Worm (Caenorhabditis elegans) whole organism, late embryonic: Measurements from ENCODE around the gene C53D6.6.
A peak's percentile ranks its signal among the peaks of the same experiment; 100 is the strongest.

Experiments used
- C38D4.7 ChIP-seq: fragments of 200-800 bp; sonication (Bioruptor generic); optimal IDR thresholded peaks from 2 replicates; lab custom pipeline; 2018; ENCODE audit warnings: mild to moderate bottlenecking, missing genetic modification characterization, moderate library complexity, missing compliant biosample characterization
- F13H6.1 ChIP-seq: sonication (generic microtip); optimal IDR thresholded peaks from 2 replicates; lab custom pipeline; 2016; ENCODE audit warnings: missing genetic modification characterization, missing compliant biosample characterization
- K02D7.2 ChIP-seq: sonication (generic microtip); optimal IDR thresholded peaks from 2 replicates; lab custom pipeline; 2017; ENCODE audit warnings: mild to moderate bottlenecking, missing genetic modification characterization, missing compliant biosample characterization
- K09A11.1 ChIP-seq: sonication (generic microtip); optimal IDR thresholded peaks from 2 replicates; lab custom pipeline; 2017; ENCODE audit warnings: antibody characterized with exemption, mild to moderate bottlenecking, missing genetic modification characterization, missing compliant biosample characterization; ENCODE audit not compliant: insufficient read depth
- Y22D7AL.16 ChIP-seq: sonication (generic microtip); optimal IDR thresholded peaks from 2 replicates; lab custom pipeline; 2016; ENCODE audit warnings: missing genetic modification characterization, missing compliant biosample characterization
- ahr-1 ChIP-seq: sonication (generic microtip); optimal IDR thresholded peaks from 2 replicates; lab custom pipeline; 2016; ENCODE audit warnings: missing genetic modification characterization, missing compliant biosample characterization
- ama-1 ChIP-seq: fragments of 150-350 bp; optimal IDR thresholded peaks from 2 replicates; lab custom pipeline; 2014
- ceh-14 ChIP-seq: sonication (generic microtip); optimal IDR thresholded peaks from 2 replicates; lab custom pipeline; 2016; ENCODE audit warnings: missing genotype, missing genetic modification characterization, missing compliant biosample characterization
- ceh-22 ChIP-seq: sonication (generic microtip); optimal IDR thresholded peaks from 2 replicates; lab custom pipeline; 2017; ENCODE audit warnings: missing biosample characterization, missing genetic modification characterization
- ceh-24 ChIP-seq: sonication (generic microtip); optimal IDR thresholded peaks from 2 replicates; lab custom pipeline; 2016; ENCODE audit warnings: mild to moderate bottlenecking, missing genetic modification characterization, missing compliant biosample characterization
- ceh-30 ChIP-seq: fragments of 150-350 bp; optimal IDR thresholded peaks from 2 replicates; lab custom pipeline; 2014; ENCODE audit warnings: missing biosample characterization, missing genetic modification characterization
- ceh-34 ChIP-seq: sonication (generic microtip); optimal IDR thresholded peaks from 2 replicates; lab custom pipeline; 2016; ENCODE audit warnings: mild to moderate bottlenecking, missing genetic modification characterization, missing compliant biosample characterization
- ceh-9 ChIP-seq: sonication (generic microtip); optimal IDR thresholded peaks from 2 replicates; lab custom pipeline; 2016; ENCODE audit warnings: mild to moderate bottlenecking, missing genetic modification characterization, inconsistent platforms, missing compliant biosample characterization
- dmd-4 ChIP-seq: sonication (generic microtip); optimal IDR thresholded peaks from 2 replicates; lab custom pipeline; 2016; ENCODE audit warnings: borderline replicate concordance, missing genetic modification characterization, missing compliant biosample characterization
- dve-1 ChIP-seq: sonication (generic microtip); optimal IDR thresholded peaks from 2 replicates; lab custom pipeline; 2017; ENCODE audit warnings: antibody characterized with exemption, mild to moderate bottlenecking, missing genetic modification characterization, missing compliant biosample characterization
- elt-2 ChIP-seq: sonication (generic microtip); optimal IDR thresholded peaks from 2 replicates; lab custom pipeline; 2016; ENCODE audit warnings: missing genetic modification reagents, missing genetic modification characterization, missing compliant biosample characterization
- ets-4 ChIP-seq: sonication (generic microtip); optimal IDR thresholded peaks from 2 replicates; lab custom pipeline; 2016; ENCODE audit warnings: missing genetic modification characterization, missing compliant biosample characterization
- eyg-1 ChIP-seq: sonication (generic microtip); optimal IDR thresholded peaks from 2 replicates; lab custom pipeline; 2016; ENCODE audit warnings: missing genotype, missing genetic modification characterization, missing compliant biosample characterization
- fax-1 ChIP-seq: sonication (generic microtip); optimal IDR thresholded peaks from 2 replicates; lab custom pipeline; 2016; ENCODE audit warnings: missing genotype, missing genetic modification characterization, missing compliant biosample characterization
- fkh-6 ChIP-seq: sonication (generic microtip); optimal IDR thresholded peaks from 2 replicates; lab custom pipeline; 2016; ENCODE audit warnings: missing genetic modification characterization, missing compliant biosample characterization
- gmeb-2 ChIP-seq: sonication (generic microtip); optimal IDR thresholded peaks from 2 replicates; lab custom pipeline; 2016; ENCODE audit warnings: missing genetic modification characterization, inconsistent platforms, missing compliant biosample characterization
- hlh-13 ChIP-seq: fragments of 200-800 bp; sonication (Bioruptor generic); optimal IDR thresholded peaks from 2 replicates; lab custom pipeline; 2018; ENCODE audit warnings: mild to moderate bottlenecking, missing genetic modification characterization, missing compliant biosample characterization
- hlh-30 ChIP-seq: sonication (generic microtip); optimal IDR thresholded peaks from 2 replicates; lab custom pipeline; 2017; ENCODE audit warnings: antibody characterized with exemption, missing genetic modification characterization, missing compliant biosample characterization; ENCODE audit not compliant: insufficient read depth
- madf-2 ChIP-seq: sonication (generic microtip); optimal IDR thresholded peaks from 2 replicates; lab custom pipeline; 2017; ENCODE audit warnings: missing genetic modification characterization, missing compliant biosample characterization
- nhr-232 ChIP-seq: sonication (generic microtip); optimal IDR thresholded peaks from 2 replicates; lab custom pipeline; 2016; ENCODE audit warnings: missing genetic modification characterization, missing compliant biosample characterization
- odd-2 ChIP-seq: sonication (generic microtip); optimal IDR thresholded peaks from 2 replicates; lab custom pipeline; 2017; ENCODE audit warnings: antibody characterized with exemption, mild to moderate bottlenecking, missing genetic modification characterization, missing compliant biosample characterization
- pag-3 ChIP-seq: sonication (generic microtip); optimal IDR thresholded peaks from 2 replicates; lab custom pipeline; 2016; ENCODE audit warnings: missing compliant biosample characterization, missing genetic modification characterization, borderline replicate concordance
- pat-9 ChIP-seq: fragments of 200-800 bp; sonication (Bioruptor generic); optimal IDR thresholded peaks from 2 replicates; lab custom pipeline; 2018; ENCODE audit warnings: mild to moderate bottlenecking, missing genetic modification characterization, moderate library complexity, missing compliant biosample characterization
- pax-1 ChIP-seq: fragments of 150-350 bp; optimal IDR thresholded peaks from 2 replicates; lab custom pipeline; 2014; ENCODE audit warnings: missing biosample characterization, missing genetic modification characterization
- pha-2 ChIP-seq: sonication (generic microtip); optimal IDR thresholded peaks from 2 replicates; lab custom pipeline; 2017; ENCODE audit warnings: mild to moderate bottlenecking, missing genetic modification characterization, missing compliant biosample characterization
- pha-4 ChIP-seq: fragments of 150-350 bp; optimal IDR thresholded peaks from 2 replicates; lab custom pipeline; 2018; ENCODE audit warnings: missing biosample characterization, missing genetic modification reagents, missing genetic modification characterization
- pqm-1 ChIP-seq: sonication (generic microtip); optimal IDR thresholded peaks from 2 replicates; lab custom pipeline; 2016; ENCODE audit warnings: missing genetic modification characterization, missing compliant biosample characterization
- pros-1 ChIP-seq: fragments of 150-350 bp; optimal IDR thresholded peaks from 2 replicates; lab custom pipeline; 2014; ENCODE audit warnings: missing biosample characterization, missing genetic modification reagents, missing genetic modification characterization
- rnt-1 ChIP-seq: sonication (generic microtip); optimal IDR thresholded peaks from 2 replicates; lab custom pipeline; 2016; ENCODE audit warnings: missing genetic modification characterization, missing compliant biosample characterization
- sdc-2 ChIP-seq: sonication (generic microtip); optimal IDR thresholded peaks from 2 replicates; lab custom pipeline; 2016; ENCODE audit warnings: missing genotype, missing genetic modification characterization, missing compliant biosample characterization
- syd-9 ChIP-seq: sonication (generic microtip); optimal IDR thresholded peaks from 2 replicates; lab custom pipeline; 2016; ENCODE audit warnings: mild to moderate bottlenecking, missing genetic modification characterization, moderate library complexity, missing compliant biosample characterization
- tbx-2 ChIP-seq: sonication (generic microtip); optimal IDR thresholded peaks from 2 replicates; lab custom pipeline; 2016; ENCODE audit warnings: missing genetic modification characterization, missing compliant biosample characterization
- ttx-3 ChIP-seq: sonication (generic microtip); optimal IDR thresholded peaks from 2 replicates; lab custom pipeline; 2016; ENCODE audit warnings: missing genetic modification reagents, missing genetic modification characterization, missing compliant biosample characterization
- unc-3 ChIP-seq, 2 experiments: fragments of 200-800 bp in 1 of 2; sonication (Bioruptor generic) in 1 of 2; sonication (generic microtip) in 1 of 2; conservative IDR thresholded peaks in 1 of 2; optimal IDR thresholded peaks in 1 of 2; 2 replicates each; pipeline versions ENCODE4 v1.3.6 to Lab custom; 2016 to 2022; ENCODE audit warnings: missing compliant biosample characterization in 2 of 2, missing genetic modification characterization in 2 of 2, missing genetic modification reagents in 1 of 2
- unc-55 ChIP-seq: sonication (generic microtip); optimal IDR thresholded peaks from 2 replicates; lab custom pipeline; 2017; ENCODE audit warnings: missing biosample characterization, missing genetic modification reagents, missing genetic modification characterization
- unc-86 ChIP-seq: sonication (generic microtip); optimal IDR thresholded peaks from 2 replicates; lab custom pipeline; 2016; ENCODE audit warnings: missing genetic modification characterization, missing compliant biosample characterization
- ztf-16 ChIP-seq: sonication (generic microtip); optimal IDR thresholded peaks from 2 replicates; lab custom pipeline; 2017; ENCODE audit warnings: missing genetic modification characterization, missing compliant biosample characterization

C53D6.6 gene

DNA sequence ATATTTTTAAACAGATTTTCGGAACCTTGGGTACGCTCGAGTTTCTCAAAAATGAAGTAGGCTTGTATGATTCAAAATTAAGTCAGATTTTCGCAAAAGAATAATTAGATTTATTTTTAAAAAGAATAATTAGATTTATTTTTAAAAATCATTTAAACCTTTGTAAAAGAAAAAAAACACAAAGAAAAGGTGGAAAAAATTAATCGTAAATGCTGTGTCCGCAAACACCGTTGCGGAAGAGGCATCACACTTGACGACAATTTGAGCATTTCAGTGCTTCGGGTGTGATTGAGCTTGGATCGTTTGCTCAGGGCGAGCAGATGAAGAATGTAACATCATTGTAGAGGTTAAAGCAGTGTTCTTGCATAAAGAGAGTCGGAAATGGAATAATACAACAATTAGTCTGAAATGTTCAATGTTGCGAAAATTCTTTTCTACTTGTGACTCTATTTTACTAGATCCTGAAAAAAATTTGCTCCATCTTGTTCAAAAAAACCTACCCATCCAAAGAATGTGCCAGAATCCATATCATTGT, 11.2 kb downstream of the C53D6.6 start:
- TF ChIP-seq pros-1 (no peak), ztf-16 (tag; lab: Kevin White, UChicago) (no peak), tbx-2 (tag; lab: Kevin White, UChicago) (no peak), dve-1 (no peak)

DNA sequence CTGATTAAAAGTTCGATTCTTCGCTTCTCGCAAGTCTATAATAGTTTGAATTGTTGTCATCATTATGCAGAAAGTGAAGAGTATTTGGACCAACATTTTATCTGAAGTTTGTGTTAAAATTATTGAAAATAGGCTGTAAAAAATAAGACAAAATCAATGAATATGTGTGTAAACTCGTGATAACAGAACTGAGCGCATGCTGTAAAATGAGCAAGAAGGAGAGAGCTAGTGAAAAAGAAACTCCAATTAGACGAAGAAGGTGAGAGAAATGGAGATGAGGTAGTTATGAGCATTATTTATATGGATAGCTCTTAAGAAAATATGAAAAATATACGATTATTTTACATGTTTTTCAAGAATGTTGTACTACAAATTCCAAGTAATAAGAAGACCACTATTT, 11.6 kb downstream of the C53D6.6 start, which contains the start of gene C53D6.4:
Gene C53D6.4, minus strand, starts transcription at position 101 of the 400 bp plus-strand sequence.
- TF ChIP-seq pha-2 (tag; lab: Kevin White, UChicago) (no peak), ceh-34 (tag; lab: Kevin White, UChicago) (no peak), fax-1 (tag; lab: Kevin White, UChicago) (no peak), C38D4.7 (GFP tag; lab: Kevin White, UChicago) (no peak), hlh-30 (tag; lab: Kevin White, UChicago) (no peak), odd-2 (tag; lab: Kevin White, UChicago) (no peak)

DNA sequence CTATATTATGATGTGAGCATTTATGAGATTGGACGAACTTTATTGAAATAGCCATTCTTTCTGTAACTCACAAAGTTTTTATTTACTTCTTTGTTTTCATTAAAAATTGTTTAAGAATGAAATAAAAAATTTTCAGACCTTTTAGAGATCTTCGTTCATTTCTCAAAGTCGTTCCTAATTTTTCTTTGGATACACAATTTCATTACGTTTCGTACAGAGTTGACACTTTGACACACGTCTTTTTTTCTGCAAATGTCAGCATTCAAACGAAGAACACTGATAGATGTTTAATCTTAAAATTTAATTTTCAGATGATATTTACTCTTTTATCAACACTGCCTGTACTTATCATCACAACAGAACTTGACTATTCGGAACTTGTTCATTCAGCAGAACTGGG, 16.0 kb downstream of the C53D6.6 start, which contains the start of gene acc-2:
Gene acc-2, plus strand, starts transcription at position 301 of the 400 bp plus-strand sequence.
- no peak for TF ChIP-seq syd-9 (tag; lab: Kevin White, UChicago)
- TF ChIP-seq ceh-14, result no peak
- TF ChIP-seq ceh-24 (tag; lab: Kevin White, UChicago), result no peak
- no peak for TF ChIP-seq ttx-3
- no peak for TF ChIP-seq pat-9 (tag; lab: Kevin White, UChicago)
- no peak for TF ChIP-seq pha-4
- TF ChIP-seq odd-2 (tag; lab: Kevin White, UChicago), result no peak
- TF ChIP-seq unc-86, result no peak
- TF ChIP-seq hlh-13 (GFP tag; lab: Kevin White, UChicago), result no peak

DNA sequence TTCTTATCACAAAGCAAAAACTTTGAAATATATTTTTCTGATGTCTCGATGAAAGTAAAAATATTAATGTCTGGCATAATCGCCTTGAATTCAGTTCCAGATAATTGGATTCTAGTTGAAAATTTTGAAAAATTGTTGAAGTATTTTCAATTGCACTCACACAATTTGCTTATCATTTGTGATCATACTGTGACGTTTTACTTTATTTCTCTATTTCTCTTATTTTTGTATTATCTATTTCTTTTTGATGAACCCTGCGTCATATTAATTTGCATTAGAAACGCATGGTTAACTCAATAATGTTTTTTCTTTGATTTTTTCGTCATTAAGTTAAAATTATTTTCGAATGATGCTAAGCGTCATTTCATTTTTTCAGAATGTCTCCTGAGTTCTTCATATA, 22.2 kb downstream of the C53D6.6 start, which contains the start of gene C53D6.11:
Gene C53D6.11, plus strand, starts transcription at position 328 of the 400 bp plus-strand sequence.
- TF ChIP-seq ceh-24 (tag; lab: Kevin White, UChicago), result no peak
- TF ChIP-seq ceh-30 (tag; lab: Kevin White, UChicago), result no peak
- TF ChIP-seq C38D4.7 (GFP tag; lab: Kevin White, UChicago), result no peak
- TF ChIP-seq F13H6.1 (tag; lab: Kevin White, UChicago), result no peak
- TF ChIP-seq fkh-6 (tag; lab: Kevin White, UChicago), result no peak
- TF ChIP-seq ets-4 (tag; lab: Kevin White, UChicago), result no peak
- TF ChIP-seq odd-2 (tag; lab: Kevin White, UChicago), result no peak
- TF ChIP-seq, all 69 proteins: peak for 0

ce11 chrIV:9007947-9008346, 24.5 kb downstream of the C53D6.6 start:
- no peak for TF ChIP-seq ama-1
- TF ChIP-seq gmeb-2 (tag; lab: Kevin White, UChicago), result no peak
- no peak for TF ChIP-seq eyg-1
- TF ChIP-seq ahr-1 (tag; lab: Kevin White, UChicago), result no peak
- TF ChIP-seq dmd-4 (tag; lab: Kevin White, UChicago), result no peak
- TF ChIP-seq F13H6.1 (tag; lab: Kevin White, UChicago), result no peak
- TF ChIP-seq fkh-6 (tag; lab: Kevin White, UChicago), result no peak
- no peak for TF ChIP-seq pax-1 (tag; lab: Kevin White, UChicago)
- no peak for TF ChIP-seq tbx-2 (tag; lab: Kevin White, UChicago)
- peak; percentile 69 for TF ChIP-seq unc-55
- no peak for TF ChIP-seq elt-2
- TF ChIP-seq ceh-22 (tag; lab: Kevin White, UChicago), result no peak
- peak; percentile 74 for TF ChIP-seq ceh-34 (tag; lab: Kevin White, UChicago)
- TF ChIP-seq rnt-1, result peak; percentile 51

DNA sequence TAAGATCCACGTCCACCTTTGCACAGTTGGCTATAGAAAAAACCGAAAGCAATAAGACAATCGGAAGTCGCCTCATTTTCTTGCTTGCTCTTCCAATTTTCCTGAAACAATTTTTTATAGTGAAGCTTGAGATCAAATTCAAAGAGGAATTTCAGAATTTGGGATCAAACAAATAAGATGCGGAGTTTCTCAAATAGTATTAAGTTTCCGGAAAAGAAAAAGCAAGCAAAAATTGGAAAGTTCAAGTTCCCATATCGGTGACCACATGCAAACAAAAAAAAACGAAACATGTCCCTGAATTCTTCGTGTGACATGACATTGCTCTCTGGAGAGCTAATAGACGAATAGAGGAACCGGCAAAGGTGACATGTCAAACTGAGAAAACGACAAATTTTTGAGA, 27.2 kb downstream of the C53D6.6 start, which contains the start of gene unc-129:
Gene unc-129, minus strand, starts transcription at position 101 of the 400 bp plus-strand sequence.
- TF ChIP-seq eyg-1 (no peak), pha-2 (tag; lab: Kevin White, UChicago) (no peak), pqm-1 (no peak), ceh-34 (tag; lab: Kevin White, UChicago) (no peak), madf-2 (no peak), ceh-9 (tag; lab: Kevin White, UChicago) (no peak), unc-3 (GFP tag; conservative IDR thresholded peaks at IDR 0.05; lab: Robert Waterston, UW) (no peak), unc-3 (tag; optimal IDR thresholded peaks at IDR 0.05; lab: Kevin White, UChicago) (no peak), ceh-22 (tag; lab: Kevin White, UChicago) (no peak), K09A11.1 (tag; lab: Kevin White, UChicago) (no peak), sdc-2 (tag; lab: Kevin White, UChicago) (no peak), fax-1 (tag; lab: Kevin White, UChicago) (no peak), nhr-232 (tag; lab: Kevin White, UChicago) (no peak), tbx-2 (tag; lab: Kevin White, UChicago) (no peak), K02D7.2 (tag; lab: Kevin White, UChicago) (no peak), pag-3 (tag; lab: Kevin White, UChicago) (no peak), Y22D7AL.16 (tag; lab: Kevin White, UChicago) (no peak)
